Fruit fly (Drosophila melanogaster) whole organism, embryonic: ENCODE results near the gene CG15728.

Source experiments
- CG10565 ChIP-seq: fragments of 200-800 bp; sonication (Bioruptor generic); optimal IDR thresholded peaks from 3 replicates; lab custom pipeline; 2016; ENCODE audit warnings: missing biosample characterization, mild to moderate bottlenecking, missing genetic modification characterization
- CG11093 ChIP-seq: fragments of 200-800 bp; sonication (Bioruptor generic); IDR thresholded peaks from 3 replicates; pipeline ENCODE4 v1.3.6; 2022; ENCODE audit warnings: missing biosample characterization, missing genetic modification characterization
- CG12769 ChIP-seq: fragments of 200-800 bp; sonication (Bioruptor generic); optimal IDR thresholded peaks from 2 replicates; lab custom pipeline; 2019; ENCODE audit warnings: missing biosample characterization, mild to moderate bottlenecking, missing genetic modification characterization, moderate library complexity
- CG13424 ChIP-seq: fragments of 200-800 bp; sonication (Bioruptor generic); optimal IDR thresholded peaks from 2 replicates; lab custom pipeline; 2019; ENCODE audit warnings: missing biosample characterization, mild to moderate bottlenecking, missing genetic modification characterization, moderate library complexity
- CG15269 ChIP-seq: fragments of 200-800 bp; sonication (Bioruptor generic); optimal IDR thresholded peaks from 2 replicates; lab custom pipeline; 2018; ENCODE audit warnings: missing biosample characterization, mild to moderate bottlenecking, missing genetic modification characterization, moderate library complexity
- CG16863 ChIP-seq: fragments of 200-800 bp; sonication (Bioruptor generic); optimal IDR thresholded peaks from 3 replicates; lab custom pipeline; 2016; ENCODE audit warnings: missing biosample characterization, missing genetic modification characterization
- CG2678 ChIP-seq: fragments of 200-800 bp; sonication (Bioruptor generic); optimal IDR thresholded peaks from 3 replicates; lab custom pipeline; 2019; ENCODE audit warnings: missing biosample characterization, mild to moderate bottlenecking, missing genetic modification characterization, moderate library complexity
- CG3407 ChIP-seq: fragments of 200-800 bp; sonication (Bioruptor generic); optimal IDR thresholded peaks from 2 replicates; lab custom pipeline; 2018; ENCODE audit warnings: missing biosample characterization, mild to moderate bottlenecking, missing genetic modification characterization
- CG34376 ChIP-seq: fragments of 200-800 bp; sonication (Bioruptor generic); optimal IDR thresholded peaks from 2 replicates; lab custom pipeline; 2018; ENCODE audit warnings: missing biosample characterization, mild to moderate bottlenecking, missing genetic modification characterization
- CG3995 ChIP-seq: fragments of 200-800 bp; sonication (Bioruptor generic); optimal IDR thresholded peaks from 3 replicates; lab custom pipeline; 2016; ENCODE audit warnings: missing biosample characterization, missing genetic modification characterization
- CG4617 ChIP-seq: fragments of 200-800 bp; sonication (Bioruptor generic); optimal IDR thresholded peaks from 3 replicates; lab custom pipeline; 2016; ENCODE audit warnings: missing biosample characterization, missing genetic modification characterization, borderline replicate concordance
- CG5180 ChIP-seq: fragments of 200-800 bp; sonication (Bioruptor generic); optimal IDR thresholded peaks from 3 replicates; lab custom pipeline; 2017; ENCODE audit warnings: missing biosample characterization, missing genetic modification characterization, mild to moderate bottlenecking, moderate library complexity, missing genetic modification reagents
- CG8388 ChIP-seq: fragments of 200-800 bp; sonication (Bioruptor generic); optimal IDR thresholded peaks from 2 replicates; lab custom pipeline; 2019; ENCODE audit warnings: missing biosample characterization, mild to moderate bottlenecking, missing genetic modification characterization, moderate library complexity
- CG8924 ChIP-seq: fragments of 200-800 bp; optimal IDR thresholded peaks from 3 replicates; lab custom pipeline; 2019; ENCODE audit warnings: missing biosample characterization, mild to moderate bottlenecking, missing genetic modification characterization, moderate library complexity
- D19B ChIP-seq: fragments of 200-800 bp; sonication (Bioruptor generic); optimal IDR thresholded peaks from 2 replicates; lab custom pipeline; 2017; ENCODE audit warnings: missing biosample characterization, mild to moderate bottlenecking, missing genetic modification characterization
- Doc3 ChIP-seq: fragments of 200-800 bp; sonication (Bioruptor generic); IDR thresholded peaks from 3 replicates; pipeline ENCODE4 v1.3.6; 2022; ENCODE audit warnings: missing biosample characterization, missing genetic modification characterization; ENCODE audit not compliant: partially characterized antibody
- Dref ChIP-seq: fragments of 200-800 bp; sonication (Bioruptor generic); IDR thresholded peaks from 2 replicates; pipeline ENCODE4 v1.3.6; 2022; ENCODE audit warnings: missing biosample characterization, missing genetic modification characterization
- ERR ChIP-seq: fragments of 200-800 bp; sonication (Bioruptor generic); optimal IDR thresholded peaks from 2 replicates; lab custom pipeline; 2016; ENCODE audit warnings: missing biosample characterization, missing genetic modification characterization
- HmgZ ChIP-seq: fragments of 200-800 bp; sonication (Bioruptor generic); optimal IDR thresholded peaks from 2 replicates; lab custom pipeline; 2018; ENCODE audit warnings: missing biosample characterization, mild to moderate bottlenecking, missing genetic modification characterization
- Spps ChIP-seq: fragments of 200-800 bp; sonication (Bioruptor generic); optimal IDR thresholded peaks from 2 replicates; lab custom pipeline; 2018; ENCODE audit warnings: missing biosample characterization, mild to moderate bottlenecking, missing genetic modification characterization
- Tbp ChIP-seq: fragments of >200 bp; optimal IDR thresholded peaks from 2 replicates; lab custom pipeline; 2018; ENCODE audit warnings: missing biosample characterization, missing genetic modification characterization
- ab ChIP-seq: fragments of 200-800 bp; sonication (Bioruptor generic); optimal IDR thresholded peaks from 2 replicates; lab custom pipeline; 2016; ENCODE audit warnings: missing biosample characterization, missing genetic modification characterization
- abd-A ChIP-seq: fragments of 200-800 bp; sonication (Bioruptor generic); optimal IDR thresholded peaks from 3 replicates; lab custom pipeline; 2019; ENCODE audit warnings: missing biosample characterization, mild to moderate bottlenecking, missing genetic modification characterization, moderate library complexity
- bcd ChIP-seq: fragments of 200-800 bp; sonication (Bioruptor generic); optimal IDR thresholded peaks from 2 replicates; lab custom pipeline; 2017; ENCODE audit warnings: missing biosample characterization, mild to moderate bottlenecking, missing genetic modification characterization
- cas ChIP-seq: fragments of 200-800 bp; sonication (Bioruptor generic); IDR thresholded peaks from 2 replicates; pipeline ENCODE4 v1.3.6; 2022; ENCODE audit warnings: missing biosample characterization, missing genetic modification characterization
- dimm ChIP-seq: fragments of 200-800 bp; sonication (Bioruptor generic); IDR thresholded peaks from 2 replicates; pipeline ENCODE4 v1.3.6; 2022; ENCODE audit warnings: missing biosample characterization, missing genetic modification characterization
- dysf ChIP-seq: fragments of 200-800 bp; sonication (Bioruptor generic); IDR thresholded peaks from 3 replicates; pipeline ENCODE4 v1.3.6; 2022; ENCODE audit warnings: missing biosample characterization, missing genetic modification characterization
- eve ChIP-seq, 2 experiments: fragments of >200 bp; optimal IDR thresholded peaks; 2 replicates each; lab custom pipeline; 2017; ENCODE audit warnings: missing biosample characterization in 2 of 2, missing genetic modification characterization in 2 of 2
- exex ChIP-seq: fragments of 200-800 bp; sonication (Bioruptor generic); optimal IDR thresholded peaks from 4 replicates; lab custom pipeline; 2018; ENCODE audit warnings: missing biosample characterization, mild to moderate bottlenecking, missing genetic modification characterization, moderate library complexity
- fd64A ChIP-seq: fragments of 200-800 bp; sonication (Bioruptor generic); optimal IDR thresholded peaks from 3 replicates; lab custom pipeline; 2018; ENCODE audit warnings: missing biosample characterization, mild to moderate bottlenecking, missing genetic modification characterization
- gce ChIP-seq: fragments of 200-800 bp; sonication (Bioruptor generic); IDR thresholded peaks from 3 replicates; pipeline ENCODE4 v1.3.6; 2022; ENCODE audit warnings: missing biosample characterization, missing genetic modification characterization
- gem ChIP-seq: fragments of 200-800 bp; sonication (Bioruptor generic); optimal IDR thresholded peaks from 2 replicates; lab custom pipeline; 2019; ENCODE audit warnings: missing biosample characterization, mild to moderate bottlenecking, missing genetic modification characterization, moderate library complexity
- gt ChIP-seq: fragments of 200-800 bp; sonication (Bioruptor generic); IDR thresholded peaks from 2 replicates; pipeline ENCODE4 v1.3.6; 2022; ENCODE audit warnings: missing biosample characterization, missing genetic modification characterization
- ham ChIP-seq: fragments of 200-800 bp; sonication (Bioruptor generic); IDR thresholded peaks from 2 replicates; pipeline ENCODE4 v1.3.6; 2022; ENCODE audit warnings: missing biosample characterization, missing genetic modification characterization
- jumu ChIP-seq: fragments of 200-800 bp; sonication (Bioruptor generic); optimal IDR thresholded peaks from 3 replicates; lab custom pipeline; 2016; ENCODE audit warnings: missing biosample characterization, missing genetic modification characterization
- lola ChIP-seq, 3 experiments: fragments of >200 bp in 2 of 3; fragments of 200-800 bp in 1 of 3; sonication (Bioruptor generic) in 1 of 3; optimal IDR thresholded peaks; 2 replicates each; lab custom pipeline; 2017 to 2019; ENCODE audit warnings: missing biosample characterization in 3 of 3, missing genetic modification characterization in 3 of 3, mild to moderate bottlenecking in 1 of 3, moderate library complexity in 1 of 3
- mam ChIP-seq: fragments of 200-800 bp; sonication (Bioruptor generic); optimal IDR thresholded peaks from 3 replicates; lab custom pipeline; 2016; ENCODE audit warnings: missing biosample characterization, missing genetic modification characterization
- nerfin-1 ChIP-seq: fragments of 200-800 bp; sonication (Bioruptor generic); optimal IDR thresholded peaks from 3 replicates; lab custom pipeline; 2019; ENCODE audit warnings: missing biosample characterization, mild to moderate bottlenecking, missing genetic modification characterization, moderate library complexity
- pan ChIP-seq, 4 experiments: fragments of >200 bp in 3 of 4; fragments of 200-800 bp in 1 of 4; sonication (Bioruptor generic) in 1 of 4; optimal IDR thresholded peaks in 3 of 4; IDR thresholded peaks in 1 of 4; 2 replicates each; pipeline versions ENCODE4 v1.3.6 to Lab custom; 2017 to 2022; ENCODE audit warnings: missing biosample characterization in 2 of 4, missing genetic modification characterization in 2 of 4, mixed read lengths in 1 of 4
- psq ChIP-seq: fragments of 200-800 bp; sonication (Bioruptor generic); optimal IDR thresholded peaks from 2 replicates; lab custom pipeline; 2017; ENCODE audit warnings: missing biosample characterization, missing genetic modification characterization
- ro ChIP-seq: fragments of 200-800 bp; sonication (Bioruptor generic); IDR thresholded peaks from 2 replicates; pipeline ENCODE4 v1.3.6; 2022; ENCODE audit warnings: missing biosample characterization, missing genetic modification characterization
- row ChIP-seq: fragments of 200-800 bp; sonication (Bioruptor generic); IDR thresholded peaks from 3 replicates; pipeline ENCODE4 v1.3.6; 2022; ENCODE audit warnings: missing biosample characterization, missing genetic modification characterization
- sd ChIP-seq: fragments of 200-800 bp; sonication (Bioruptor generic); optimal IDR thresholded peaks from 3 replicates; lab custom pipeline; 2018; ENCODE audit warnings: missing biosample characterization, mild to moderate bottlenecking, missing genetic modification characterization, moderate library complexity
- tap ChIP-seq: fragments of 200-800 bp; optimal IDR thresholded peaks from 3 replicates; lab custom pipeline; 2019; ENCODE audit warnings: missing biosample characterization, mild to moderate bottlenecking, missing genetic modification characterization, moderate library complexity
- vnd ChIP-seq: fragments of 200-800 bp; sonication (Bioruptor generic); IDR thresholded peaks from 3 replicates; pipeline ENCODE4 v1.3.6; 2022; ENCODE audit warnings: missing biosample characterization, missing genetic modification characterization; ENCODE audit not compliant: partially characterized antibody
- zen ChIP-seq: fragments of 200-800 bp; sonication (Bioruptor generic); optimal IDR thresholded peaks from 3 replicates; lab custom pipeline; 2018; ENCODE audit warnings: missing biosample characterization, mild to moderate bottlenecking, missing genetic modification characterization, moderate library complexity

Gene CG15728

DNA sequence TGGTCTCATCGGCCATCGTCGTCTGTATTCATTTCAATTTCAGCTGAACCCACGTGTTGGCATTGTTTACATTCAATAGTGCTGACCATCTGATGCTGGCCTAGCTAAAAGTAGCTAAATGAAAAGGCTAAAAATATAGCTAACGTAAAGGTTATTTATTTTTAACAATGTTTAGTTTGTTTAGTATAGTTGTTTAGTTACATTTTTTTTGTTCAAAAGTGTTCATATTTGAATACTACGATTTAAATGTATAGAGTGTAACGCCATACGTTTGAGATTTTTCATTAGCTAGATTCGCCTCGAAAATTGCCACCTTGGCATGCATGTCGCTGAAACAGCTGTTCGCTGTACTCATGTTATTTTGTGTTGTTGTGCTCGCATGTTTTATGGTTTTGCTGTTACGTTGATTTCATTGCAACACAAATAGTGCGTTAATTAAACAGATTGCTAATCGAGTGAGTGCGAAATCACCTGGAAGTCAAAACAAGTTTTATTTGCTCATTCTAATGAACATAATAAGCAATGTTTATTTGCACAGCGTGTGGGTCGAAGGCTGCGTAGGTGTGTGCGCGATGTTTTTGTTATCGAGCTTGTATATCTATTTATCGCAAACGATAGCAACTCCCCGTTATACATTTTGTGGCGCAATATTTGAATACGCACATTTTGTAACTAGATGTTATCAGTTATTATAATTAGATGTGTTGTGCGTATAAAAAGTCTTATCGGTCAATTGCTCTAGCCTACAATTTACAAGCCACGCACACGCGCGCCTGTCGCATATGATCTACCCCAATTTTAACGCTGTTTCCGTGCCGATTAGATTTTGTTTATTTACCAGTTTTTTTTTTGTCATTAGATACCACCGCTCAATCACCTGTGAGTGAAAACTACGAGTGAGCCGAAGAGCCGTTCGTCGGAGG lies 12.3 kb upstream of the CG15728 start, which contains the start of the genes CG1463 and Fpgs1 (continued):
- TF ChIP-seq Doc3 (GFP tag; lab: Robert Waterston, UW) (0 out of 3 replicates have a peak, but pooled peaks have one; percentile 24), vnd (no peak), Spps (tag; lab: Kevin White, UChicago) (no peak), CG11093 (GFP tag; lab: Robert Waterston, UW) (0 out of 3 replicates have a peak, but pooled peaks have one; percentile 23), mam (peak; percentile 34), gt (GFP tag; lab: Robert Waterston, UW) (no peak), dysf (GFP tag; lab: Robert Waterston, UW) (peak; percentile 44; the same call in 2 of the 3 replicates), CG10565 (no peak), gce (GFP tag; lab: Robert Waterston, UW) (peak; percentile 30; the same call in 1 of the 3 replicates), jumu (GFP tag; lab: Kevin White, UChicago) (peak; percentile 12), fd64A (no peak), CG13424 (tag; lab: Kevin White, UChicago) (peak; percentile 54)

DNA sequence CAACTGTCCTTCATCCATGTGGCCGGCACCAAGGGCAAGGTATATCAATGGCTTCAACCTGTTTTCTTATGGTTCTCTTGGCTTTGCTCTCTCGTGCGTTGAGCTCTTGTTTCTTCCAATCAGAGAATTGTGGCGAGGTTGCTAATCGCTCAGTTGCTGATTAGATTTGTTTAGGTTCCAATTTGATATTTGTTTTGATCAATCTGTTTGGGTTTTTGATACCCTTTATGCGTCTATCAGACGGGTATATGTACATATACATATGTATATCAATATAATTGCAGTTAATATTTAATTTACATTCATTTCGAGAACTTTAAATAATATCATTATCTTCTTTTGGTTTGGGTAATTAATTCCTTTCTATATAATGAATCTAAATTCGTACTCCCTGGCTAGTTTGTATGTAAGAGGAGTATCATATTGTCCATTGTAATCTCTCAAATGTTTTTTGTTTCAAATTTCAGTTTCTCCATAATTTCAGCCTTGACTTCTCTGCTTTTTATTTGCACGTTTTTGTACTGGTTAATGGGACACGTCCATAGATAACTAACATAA lies 10.8 kb upstream of the CG15728 start:
- peak; percentile 30 for TF ChIP-seq exex
- TF ChIP-seq cas (GFP tag; lab: Robert Waterston, UW): no peak
- TF ChIP-seq CG2678 (tag; lab: Kevin White, UChicago): peak; percentile 35
- TF ChIP-seq ab (GFP tag; lab: Kevin White, UChicago): no peak
- no peak for TF ChIP-seq bcd (GFP tag; lab: Kevin White, UChicago)
- TF ChIP-seq HmgZ: no peak
- no peak for TF ChIP-seq dimm (GFP tag; lab: Robert Waterston, UW)
- peak; percentile 30 for TF ChIP-seq zen (tag; lab: Kevin White, UChicago)
- TF ChIP-seq ro (GFP tag; lab: Robert Waterston, UW): no peak
- TF ChIP-seq vnd: no peak
- TF ChIP-seq CG8924 (tag; lab: Kevin White, UChicago): peak; percentile 23
- no peak for TF ChIP-seq abd-A
- TF ChIP-seq CG15269 (tag; lab: Kevin White, UChicago): peak; percentile 8
- no peak for TF ChIP-seq CG3407 (GFP tag; lab: Kevin White, UChicago)
- no peak for TF ChIP-seq eve (GFP tag; optimal IDR thresholded peaks at IDR 0.05; lab: Kevin White, UChicago)
- TF ChIP-seq Tbp (GFP tag; lab: Kevin White, UChicago): no peak
- TF ChIP-seq pan (optimal IDR thresholded peaks at IDR 0.05; lab: Kevin White, UChicago): no peak
- TF ChIP-seq pan (GFP tag; optimal IDR thresholded peaks at IDR 0.05 in 1 of 2, IDR thresholded peaks at IDR 0.05 in 1 of 2): no peak
- TF ChIP-seq CG5180 (GFP tag; lab: Kevin White, UChicago): no peak
- no peak for TF ChIP-seq sd (tag; lab: Kevin White, UChicago)
- no peak for TF ChIP-seq tap (tag; lab: Kevin White, UChicago)
- TF ChIP-seq nerfin-1 (tag; lab: Kevin White, UChicago): no peak
- no peak for TF ChIP-seq ERR (GFP tag; lab: Kevin White, UChicago)
- no peak for TF ChIP-seq CG4617
- TF ChIP-seq gem: peak; percentile 42
- TF ChIP-seq CG3995: no peak
- TF ChIP-seq row (GFP tag; lab: Robert Waterston, UW): peak; percentile 51; the same call in 2 of the 3 replicates
- TF ChIP-seq CG34376 (GFP tag; lab: Kevin White, UChicago): peak; percentile 13
- peak; percentile 79 for TF ChIP-seq D19B (GFP tag; lab: Kevin White, UChicago)
- no peak for TF ChIP-seq CG8388 (GFP tag; lab: Kevin White, UChicago)
- TF ChIP-seq psq (GFP tag; lab: Kevin White, UChicago): no peak
- no peak for TF ChIP-seq ham (GFP tag; lab: Robert Waterston, UW)
- no peak for TF ChIP-seq lola (GFP tag; optimal IDR thresholded peaks at IDR 0.05; lab: Kevin White, UChicago)
- no peak for TF ChIP-seq CG12769 (tag; lab: Kevin White, UChicago)
- no peak for TF ChIP-seq CG16863 (GFP tag; lab: Kevin White, UChicago)
- no peak for TF ChIP-seq Dref (GFP tag; lab: Robert Waterston, UW)
